Worm (Caenorhabditis elegans) whole organism, L4 larva: ENCODE measurements around the gene F19C7.4.

Experiments
- ceh-82 ChIP-seq: sonication (generic microtip); optimal IDR thresholded peaks from 2 replicates; lab custom pipeline; 2017; ENCODE audit warnings: missing biosample characterization, missing genetic modification characterization
- nhr-77 ChIP-seq: fragments of 150-350 bp; optimal IDR thresholded peaks from 2 replicates; lab custom pipeline; 2014; ENCODE audit warnings: missing biosample characterization, missing genetic modification characterization
- unc-62 ChIP-seq, 3 experiments: fragments of 150-350 bp in 1 of 3; sonication (generic microtip); optimal IDR thresholded peaks in 2 of 3; peaks in 1 of 3; 1 replicate in 1 of 3; 2 replicates in 2 of 3; lab custom pipeline; 2014 to 2017; ENCODE audit warnings: missing biosample characterization in 3 of 3, missing genetic modification characterization in 3 of 3, missing genetic modification reagents in 3 of 3, missing genotype in 1 of 3

DNA sequence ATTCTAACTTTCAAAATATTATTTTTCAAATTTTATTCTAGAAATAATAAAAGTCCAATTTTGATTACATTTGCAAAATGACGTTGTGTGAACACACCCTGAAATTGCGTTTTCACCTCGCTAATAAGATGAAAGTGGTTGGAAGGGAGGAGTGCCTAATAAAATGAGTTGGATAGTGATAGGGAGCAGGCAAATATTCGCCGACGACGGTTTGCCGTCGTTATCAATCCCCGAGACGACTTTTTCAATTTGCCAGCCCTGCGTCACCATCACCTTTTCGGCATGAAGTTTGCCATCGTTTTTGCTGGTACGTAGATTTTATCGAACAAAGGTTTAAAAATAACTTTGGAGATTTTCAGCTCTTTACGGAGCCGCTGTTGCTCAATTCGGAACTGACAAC, 2.9 kb downstream of the F19C7.4 start, which contains the start of gene nspg-10:
- TF ChIP-seq ceh-82 (tag; lab: Kevin White, UChicago) (no peak), nhr-77 (peak; percentile 37), unc-62 (GFP tag; optimal IDR thresholded peaks at IDR 0.05 in 1 of 2; lab: Kevin White, UChicago) (no peak), unc-62 (tag; optimal IDR thresholded peaks at IDR 0.05; lab: Kevin White, UChicago) (no peak)
